Worm (Caenorhabditis elegans) whole organism, L4 larva: ENCODE measurements around the gene rhr-2.

Source experiments
- F10B5.3 ChIP-seq: sonication (generic microtip); optimal IDR thresholded peaks from 2 replicates; lab custom pipeline; 2016; ENCODE audit warnings: mild to moderate bottlenecking, missing genetic modification characterization, missing compliant biosample characterization
- F44E2.7 ChIP-seq: fragments of 200-800 bp; sonication (Bioruptor generic); IDR thresholded peaks from 2 replicates; pipeline ENCODE4 v2.1.2; 2022; ENCODE audit warnings: missing genetic modification characterization, missing compliant biosample characterization
- F49E8.2 ChIP-seq: sonication (generic microtip); optimal IDR thresholded peaks from 2 replicates; lab custom pipeline; 2016; ENCODE audit warnings: missing compliant biosample characterization, mild to moderate bottlenecking, missing genetic modification characterization, borderline replicate concordance
- T20F7.1 ChIP-seq: fragments of 200-800 bp; sonication (Bioruptor generic); optimal IDR thresholded peaks from 2 replicates; lab custom pipeline; 2018; ENCODE audit warnings: mild to moderate bottlenecking, missing genetic modification characterization, missing compliant biosample characterization
- T26A8.4 ChIP-seq: fragments of 200-800 bp; sonication (Bioruptor generic); IDR thresholded peaks from 2 replicates; pipeline ENCODE4 v1.3.6; 2022; ENCODE audit warnings: missing genetic modification characterization, missing compliant biosample characterization
- aha-1 ChIP-seq: fragments of 150-350 bp; peaks from one replicate; lab custom pipeline; 2014; ENCODE audit warnings: missing biosample characterization, missing genetic modification characterization
- aly-2 ChIP-seq: sonication (generic microtip); optimal IDR thresholded peaks from 2 replicates; lab custom pipeline; 2018; ENCODE audit warnings: missing biosample characterization, missing genetic modification characterization
- ama-1 ChIP-seq: fragments of 150-350 bp; optimal IDR thresholded peaks from 2 replicates; lab custom pipeline; 2014; ENCODE audit warnings: inconsistent platforms, mixed read lengths
- ceh-28 ChIP-seq: fragments of 150-350 bp; optimal IDR thresholded peaks from 2 replicates; lab custom pipeline; 2014; ENCODE audit warnings: missing biosample characterization, missing genetic modification reagents, missing genetic modification characterization
- ceh-32 ChIP-seq: sonication (generic microtip); optimal IDR thresholded peaks from 2 replicates; lab custom pipeline; 2016; ENCODE audit warnings: mild to moderate bottlenecking, missing genetic modification characterization, missing compliant biosample characterization; ENCODE audit not compliant: poor library complexity
- ces-1 ChIP-seq: fragments of 150-350 bp; sonication (generic microtip); optimal IDR thresholded peaks from 4 replicates; lab custom pipeline; 2014; ENCODE audit warnings: missing biosample characterization, missing genetic modification reagents, missing genetic modification characterization
- ctbp-1 ChIP-seq: fragments of 200-800 bp; sonication (Bioruptor generic); IDR thresholded peaks from 2 replicates; pipeline ENCODE4 v1.3.6; 2022; ENCODE audit warnings: missing genetic modification reagents, missing genetic modification characterization, missing compliant biosample characterization
- daf-12 ChIP-seq: fragments of 150-350 bp; optimal IDR thresholded peaks from 2 replicates; lab custom pipeline; 2014; ENCODE audit warnings: missing biosample characterization, missing genetic modification reagents, missing genetic modification characterization
- dve-1 ChIP-seq: sonication (generic microtip); optimal IDR thresholded peaks from 2 replicates; lab custom pipeline; 2017; ENCODE audit warnings: antibody characterized with exemption, mild to moderate bottlenecking, missing genetic modification characterization, missing compliant biosample characterization; ENCODE audit not compliant: insufficient read depth
- egl-27 ChIP-seq: sonication (generic microtip); optimal IDR thresholded peaks from 3 replicates; lab custom pipeline; 2017; ENCODE audit warnings: missing biosample characterization, missing genetic modification reagents, missing genetic modification characterization
- fos-1 ChIP-seq: fragments of 150-350 bp; optimal IDR thresholded peaks from 2 replicates; lab custom pipeline; 2014; ENCODE audit warnings: missing biosample characterization, missing genetic modification characterization
- gei-8 ChIP-seq: fragments of 200-800 bp; sonication (Bioruptor generic); optimal IDR thresholded peaks from 2 replicates; lab custom pipeline; 2018; ENCODE audit warnings: mild to moderate bottlenecking, missing genetic modification characterization, missing compliant biosample characterization
- hif-1 ChIP-seq, 2 experiments: sonication (generic microtip); optimal IDR thresholded peaks; 2 replicates each; lab custom pipeline; 2016 to 2017; ENCODE audit warnings: missing compliant biosample characterization in 2 of 2, missing genetic modification characterization in 2 of 2, missing genetic modification reagents in 2 of 2, missing genotype in 2 of 2, mild to moderate bottlenecking in 1 of 2
- hlh-11 ChIP-seq: fragments of 200-800 bp; sonication (Bioruptor generic); optimal IDR thresholded peaks from 2 replicates; lab custom pipeline; 2018; ENCODE audit warnings: mild to moderate bottlenecking, missing genetic modification characterization, missing compliant biosample characterization
- hlh-30 ChIP-seq: sonication (generic microtip); optimal IDR thresholded peaks from 2 replicates; lab custom pipeline; 2017; ENCODE audit warnings: antibody characterized with exemption, mild to moderate bottlenecking, missing genetic modification characterization, missing compliant biosample characterization; ENCODE audit not compliant: insufficient read depth
- hmg-1.1 ChIP-seq: fragments of 200-800 bp; sonication (Bioruptor generic); IDR thresholded peaks from 2 replicates; pipeline ENCODE4 v1.3.6; 2022; ENCODE audit warnings: missing genetic modification reagents, missing genetic modification characterization, missing compliant biosample characterization
- lim-7 ChIP-seq: fragments of 200-800 bp; sonication (Bioruptor generic); IDR thresholded peaks from 2 replicates; pipeline ENCODE4 v1.3.6; 2022; ENCODE audit warnings: missing genetic modification characterization, missing compliant biosample characterization
- lin-1 ChIP-seq: fragments of 200-800 bp; sonication (Bioruptor generic); IDR thresholded peaks from 2 replicates; pipeline ENCODE4 v1.3.6; 2022; ENCODE audit warnings: missing genetic modification reagents, missing genetic modification characterization, missing compliant biosample characterization
- lin-13 ChIP-seq: fragments of 150-350 bp; optimal IDR thresholded peaks from 2 replicates; lab custom pipeline; 2014; ENCODE audit warnings: missing biosample characterization, missing genetic modification reagents, missing genetic modification characterization
- lin-15B ChIP-seq: fragments of 150-350 bp; sonication (generic microtip); optimal IDR thresholded peaks from 3 replicates; lab custom pipeline; 2014; ENCODE audit warnings: missing biosample characterization, missing genetic modification characterization
- lin-29 ChIP-seq: fragments of 200-800 bp; sonication (Bioruptor generic); IDR thresholded peaks from 2 replicates; pipeline ENCODE4 v1.3.6; 2022; ENCODE audit warnings: missing genetic modification reagents, missing genetic modification characterization, missing compliant biosample characterization
- lin-39 ChIP-seq: fragments of 150-350 bp; optimal IDR thresholded peaks from 2 replicates; lab custom pipeline; 2014; ENCODE audit warnings: missing biosample characterization, missing genetic modification reagents, missing genetic modification characterization
- lsy-2 ChIP-seq, 2 experiments: fragments of 150-350 bp in 1 of 2; sonication (generic microtip) in 1 of 2; optimal IDR thresholded peaks; 2 replicates each; lab custom pipeline; 2014 to 2017; ENCODE audit warnings: missing biosample characterization in 2 of 2, missing genetic modification characterization in 2 of 2
- mdl-1 ChIP-seq, 2 experiments: fragments of 150-350 bp in 1 of 2; sonication (generic microtip) in 1 of 2; optimal IDR thresholded peaks; 2 replicates each; lab custom pipeline; 2014 to 2017; ENCODE audit warnings: missing biosample characterization in 2 of 2, missing genetic modification characterization in 2 of 2
- mep-1 ChIP-seq: fragments of 150-350 bp; sonication (generic microtip); optimal IDR thresholded peaks from 3 replicates; lab custom pipeline; 2014; ENCODE audit warnings: missing biosample characterization, missing genetic modification characterization
- nhr-102 ChIP-seq: sonication (generic microtip); optimal IDR thresholded peaks from 2 replicates; lab custom pipeline; 2016; ENCODE audit warnings: mild to moderate bottlenecking, missing genetic modification characterization, moderate library complexity, missing compliant biosample characterization
- nhr-11 ChIP-seq: fragments of 150-350 bp; optimal IDR thresholded peaks from 2 replicates; lab custom pipeline; 2014; ENCODE audit warnings: missing biosample characterization, missing genetic modification characterization
- nhr-237 ChIP-seq: sonication (generic microtip); optimal IDR thresholded peaks from 2 replicates; lab custom pipeline; 2017; ENCODE audit warnings: missing biosample characterization, missing genetic modification characterization
- nhr-25 ChIP-seq: sonication (generic microtip); optimal IDR thresholded peaks from 2 replicates; lab custom pipeline; 2017; ENCODE audit warnings: missing genetic modification characterization, mild to moderate bottlenecking, missing compliant biosample characterization, antibody characterized with exemption, moderate library complexity, borderline replicate concordance; ENCODE audit not compliant: insufficient read depth
- nhr-42 ChIP-seq: fragments of 200-800 bp; sonication (Bioruptor generic); IDR thresholded peaks from 2 replicates; pipeline ENCODE4 v1.3.6; 2022; ENCODE audit warnings: missing genetic modification characterization, missing compliant biosample characterization
- nhr-77 ChIP-seq: fragments of 150-350 bp; optimal IDR thresholded peaks from 2 replicates; lab custom pipeline; 2014; ENCODE audit warnings: missing biosample characterization, missing genetic modification characterization
- pha-4 ChIP-seq, 2 experiments: fragments of 150-350 bp in 1 of 2; fragments of 200-800 bp in 1 of 2; sonication (Bioruptor generic) in 1 of 2; IDR thresholded peaks in 1 of 2; optimal IDR thresholded peaks in 1 of 2; 2 replicates each; pipeline versions ENCODE4 v1.3.6 to Lab custom; 2014 to 2022; ENCODE audit warnings: missing genetic modification characterization in 2 of 2, missing genetic modification reagents in 2 of 2, missing biosample characterization in 1 of 2, missing compliant biosample characterization in 1 of 2
- php-3 ChIP-seq: fragments of 200-800 bp; sonication (Bioruptor generic); IDR thresholded peaks from 2 replicates; pipeline ENCODE4 v1.3.6; 2022; ENCODE audit warnings: missing genetic modification reagents, missing genetic modification characterization, missing compliant biosample characterization
- saeg-2 ChIP-seq: fragments of 200-800 bp; sonication (Bioruptor generic); IDR thresholded peaks from 2 replicates; pipeline ENCODE4 v1.3.6; 2022; ENCODE audit warnings: missing genetic modification reagents, missing genetic modification characterization, missing compliant biosample characterization
- snpc-1.2 ChIP-seq: fragments of 200-800 bp; sonication (Bioruptor generic); IDR thresholded peaks from 2 replicates; pipeline ENCODE4 v1.3.6; 2022; ENCODE audit warnings: missing genetic modification reagents, missing genetic modification characterization, missing compliant biosample characterization
- spr-1 ChIP-seq: sonication (generic microtip); optimal IDR thresholded peaks from 2 replicates; lab custom pipeline; 2016; ENCODE audit warnings: mild to moderate bottlenecking, missing genetic modification characterization, missing compliant biosample characterization
- spr-3 ChIP-seq: fragments of 200-800 bp; sonication (Bioruptor generic); optimal IDR thresholded peaks from 2 replicates; lab custom pipeline; 2018; ENCODE audit warnings: mild to moderate bottlenecking, missing genetic modification characterization, missing compliant biosample characterization
- tag-97 ChIP-seq: fragments of 200-800 bp; sonication (Bioruptor generic); IDR thresholded peaks from 2 replicates; pipeline ENCODE4 v1.3.6; 2022; ENCODE audit warnings: missing genetic modification characterization, missing compliant biosample characterization
- vab-7 ChIP-seq: fragments of 200-800 bp; sonication (Bioruptor generic); IDR thresholded peaks from 2 replicates; pipeline ENCODE4 v1.3.6; 2022; ENCODE audit warnings: missing genetic modification reagents, missing genetic modification characterization, missing compliant biosample characterization
- zag-1 ChIP-seq: fragments of 150-350 bp; optimal IDR thresholded peaks from 2 replicates; lab custom pipeline; 2014; ENCODE audit warnings: missing biosample characterization, missing genetic modification characterization
- zfp-2 ChIP-seq: sonication (generic microtip); optimal IDR thresholded peaks from 2 replicates; lab custom pipeline; 2016; ENCODE audit warnings: mild to moderate bottlenecking, missing genetic modification characterization, missing compliant biosample characterization
- zfp-3 ChIP-seq: fragments of 200-800 bp; sonication (Bioruptor generic); conservative IDR thresholded peaks from 2 replicates; pipeline ENCODE4 v1.3.6; 2022; ENCODE audit warnings: missing genetic modification reagents, missing genetic modification characterization, missing compliant biosample characterization
- zip-2 ChIP-seq: fragments of 150-350 bp; optimal IDR thresholded peaks from 2 replicates; lab custom pipeline; 2014; ENCODE audit warnings: missing biosample characterization, missing genetic modification characterization
- ztf-11 ChIP-seq: fragments of 150-350 bp; optimal IDR thresholded peaks from 2 replicates; lab custom pipeline; 2014; ENCODE audit warnings: missing biosample characterization, missing genetic modification characterization

rhr-2 gene

DNA sequence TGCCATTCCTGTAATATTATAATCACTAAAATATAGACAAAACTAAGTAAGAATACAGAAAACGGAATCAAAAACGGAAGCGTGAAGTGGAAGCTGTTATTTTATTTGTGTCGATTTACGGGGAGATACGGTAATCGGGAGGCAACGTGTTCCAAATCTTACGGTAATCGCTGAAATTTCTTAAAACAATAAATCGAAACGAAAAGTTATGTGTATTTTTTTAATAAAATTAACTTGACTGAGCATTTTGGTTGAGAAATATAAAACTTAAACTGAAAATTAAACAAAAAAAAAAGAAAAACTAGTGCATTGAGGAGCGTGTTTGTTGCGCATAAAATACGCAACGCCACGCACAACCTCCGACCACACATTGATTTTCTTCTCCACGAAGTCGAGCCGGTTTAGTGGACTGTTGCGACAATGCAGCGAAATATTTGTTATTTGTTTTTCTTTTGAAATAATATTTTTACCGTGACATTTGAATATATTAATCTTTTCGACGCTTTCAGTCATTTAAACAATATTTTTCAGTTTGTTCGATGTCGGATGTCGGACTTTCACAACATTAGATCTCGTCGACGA, 34.5 kb upstream of the rhr-2 start, which contains the start of the genes F55A11.1 and syx-5 (continued):
- no peak for TF ChIP-seq lim-7 (GFP tag; lab: Robert Waterston, UW)
- peak; percentile 42 for TF ChIP-seq ceh-32 (tag; lab: Kevin White, UChicago)
- no peak for TF ChIP-seq fos-1 (tag; lab: Kevin White, UChicago)
- TF ChIP-seq nhr-237 (tag; lab: Kevin White, UChicago): no peak
- TF ChIP-seq zip-2 (tag; lab: Kevin White, UChicago): peak; percentile 33
- no peak for TF ChIP-seq daf-12 (tag; lab: Kevin White, UChicago)
- TF ChIP-seq pha-4 (GFP tag; IDR thresholded peaks at IDR 0.05; lab: Robert Waterston, UW): peak; percentile 57
- no peak for TF ChIP-seq pha-4 (tag; optimal IDR thresholded peaks at IDR 0.05; lab: Kevin White, UChicago)
- TF ChIP-seq hlh-11: peak; percentile 86
- peak; percentile 90 for TF ChIP-seq nhr-102 (tag; lab: Kevin White, UChicago)
- no peak for TF ChIP-seq nhr-25 (tag; lab: Kevin White, UChicago)
- TF ChIP-seq nhr-77 (tag; lab: Kevin White, UChicago): peak; percentile 46
- TF ChIP-seq mdl-1 (tag; optimal IDR thresholded peaks at IDR 0.05; lab: Kevin White, UChicago): peak in 1 of 2 experiments; percentile 84
- peak; percentile 78 for TF ChIP-seq F10B5.3
- TF ChIP-seq gei-8 (GFP tag; lab: Kevin White, UChicago): no peak
- peak; percentile 12 for TF ChIP-seq zfp-2 (tag; lab: Kevin White, UChicago)
- TF ChIP-seq nhr-11 (tag; lab: Kevin White, UChicago): peak; percentile 50
- TF ChIP-seq hmg-1.1 (GFP tag; lab: Robert Waterston, UW): peak; percentile 95
- TF ChIP-seq dve-1 (tag; lab: Kevin White, UChicago): peak; percentile 85
- TF ChIP-seq nhr-42 (GFP tag; lab: Robert Waterston, UW): peak; percentile 76; the same call in 1 of the 2 replicates
- TF ChIP-seq hif-1 (tag; optimal IDR thresholded peaks at IDR 0.05; lab: Kevin White, UChicago): peak; percentile 22 to 63
- TF ChIP-seq php-3: peak; percentile 64
- no peak for TF ChIP-seq aha-1 (tag; lab: Kevin White, UChicago)
- no peak for TF ChIP-seq F44E2.7 (GFP tag; lab: Robert Waterston, UW)
- TF ChIP-seq lin-15B (tag; lab: Kevin White, UChicago): no peak
- TF ChIP-seq lsy-2 (tag; optimal IDR thresholded peaks at IDR 0.05; lab: Kevin White, UChicago): peak; percentile 99 to 100
- TF ChIP-seq T26A8.4 (GFP tag; lab: Robert Waterston, UW): peak; percentile 85
- TF ChIP-seq snpc-1.2 (GFP tag; lab: Robert Waterston, UW): 0 out of 2 replicates have a peak, but pooled peaks have one; percentile 9
- TF ChIP-seq zag-1: no peak
- peak; percentile 78 for TF ChIP-seq hlh-30 (tag; lab: Kevin White, UChicago)
- peak; percentile 71; the same call in 1 of the 2 replicates for TF ChIP-seq zfp-3
- no peak for TF ChIP-seq ztf-11 (tag; lab: Kevin White, UChicago)
- no peak for TF ChIP-seq ama-1 (lab: Kevin White, UChicago)
- TF ChIP-seq tag-97 (GFP tag; lab: Robert Waterston, UW): no peak
- peak; percentile 69; the same call in 1 of the 2 replicates for TF ChIP-seq saeg-2 (GFP tag; lab: Robert Waterston, UW)
- peak; percentile 9 for TF ChIP-seq F49E8.2 (tag; lab: Kevin White, UChicago)
- peak; percentile 16 for TF ChIP-seq ces-1 (GFP tag; lab: Kevin White, UChicago)
- peak; percentile 71 for TF ChIP-seq lin-13 (GFP tag; lab: Kevin White, UChicago)
- no peak for TF ChIP-seq lin-39 (tag; lab: Kevin White, UChicago)
- TF ChIP-seq lin-29: peak; percentile 54; the same call in 1 of the 2 replicates
- TF ChIP-seq spr-3: peak; percentile 78
- peak; percentile 89 for TF ChIP-seq mep-1
- TF ChIP-seq spr-1 (tag; lab: Kevin White, UChicago): peak; percentile 90
- no peak for TF ChIP-seq aly-2
- TF ChIP-seq ceh-28: no peak
- no peak for TF ChIP-seq egl-27
- 0 out of 2 replicates have a peak, but pooled peaks have one; percentile 43 for TF ChIP-seq lin-1 (GFP tag; lab: Robert Waterston, UW)
- TF ChIP-seq ctbp-1 (GFP tag; lab: Robert Waterston, UW): peak; percentile 81
- peak; percentile 87 for TF ChIP-seq T20F7.1 (GFP tag; lab: Kevin White, UChicago)
- TF ChIP-seq vab-7 (GFP tag; lab: Robert Waterston, UW): peak; percentile 32; the same call in 1 of the 2 replicates
